Worm (Caenorhabditis elegans) whole organism, L3 larva: ENCODE results near the gene wago-10.

Source experiments
- R02D3.7 ChIP-seq: fragments of 150-350 bp; optimal IDR thresholded peaks from 2 replicates; lab custom pipeline; 2014; ENCODE audit warnings: missing biosample characterization, missing genetic modification characterization
- ZK546.5 ChIP-seq: sonication (generic microtip); optimal IDR thresholded peaks from 2 replicates; lab custom pipeline; 2017; ENCODE audit warnings: missing biosample characterization, missing genetic modification characterization
- aly-2 ChIP-seq: fragments of 150-350 bp; optimal IDR thresholded peaks from 2 replicates; lab custom pipeline; 2014; ENCODE audit warnings: missing biosample characterization, missing genetic modification characterization
- ama-1 ChIP-seq: fragments of 150-350 bp; optimal IDR thresholded peaks from 2 replicates; lab custom pipeline; 2018
- ceh-28 ChIP-seq: fragments of 150-350 bp; optimal IDR thresholded peaks from 2 replicates; lab custom pipeline; 2014; ENCODE audit warnings: missing biosample characterization, missing genetic modification reagents, missing genetic modification characterization
- daf-12 ChIP-seq: fragments of 150-350 bp; optimal IDR thresholded peaks from 2 replicates; lab custom pipeline; 2014; ENCODE audit warnings: missing biosample characterization, missing genetic modification reagents, missing genetic modification characterization
- egl-27 ChIP-seq: sonication (generic microtip); optimal IDR thresholded peaks from 4 replicates; lab custom pipeline; 2017; ENCODE audit warnings: missing biosample characterization, missing genetic modification reagents, missing genetic modification characterization
- elt-1 ChIP-seq: fragments of 150-350 bp; optimal IDR thresholded peaks from 2 replicates; lab custom pipeline; 2014; ENCODE audit warnings: missing biosample characterization, missing genetic modification characterization
- elt-3 ChIP-seq, 3 experiments: fragments of 150-350 bp in 1 of 3; sonication (generic microtip) in 2 of 3; optimal IDR thresholded peaks; 2 replicates in 2 of 3; 4 replicates in 1 of 3; lab custom pipeline; 2014 to 2017; ENCODE audit warnings: missing biosample characterization in 3 of 3, missing genetic modification characterization in 3 of 3
- eor-1 ChIP-seq, 2 experiments: fragments of 150-350 bp; optimal IDR thresholded peaks; 2 replicates each; lab custom pipeline; 2014 to 2018; ENCODE audit warnings: missing biosample characterization in 2 of 2, missing genetic modification characterization in 2 of 2
- fkh-10 ChIP-seq: sonication (generic microtip); optimal IDR thresholded peaks from 2 replicates; lab custom pipeline; 2017; ENCODE audit warnings: missing biosample characterization, missing genetic modification reagents, missing genetic modification characterization
- fkh-2 ChIP-seq: fragments of 150-350 bp; optimal IDR thresholded peaks from 2 replicates; lab custom pipeline; 2014; ENCODE audit warnings: missing biosample characterization, missing genetic modification reagents, missing genetic modification characterization
- hmg-11 ChIP-seq: sonication (generic microtip); optimal IDR thresholded peaks from 2 replicates; lab custom pipeline; 2016; ENCODE audit warnings: missing genetic modification characterization, missing compliant biosample characterization
- jun-1 ChIP-seq: fragments of 150-350 bp; optimal IDR thresholded peaks from 2 replicates; lab custom pipeline; 2014; ENCODE audit warnings: missing biosample characterization, missing genetic modification reagents, missing genetic modification characterization
- lin-15B ChIP-seq: fragments of 150-350 bp; optimal IDR thresholded peaks from 2 replicates; lab custom pipeline; 2014; ENCODE audit warnings: missing biosample characterization, missing genetic modification characterization
- lin-39 ChIP-seq: fragments of 150-350 bp; optimal IDR thresholded peaks from 2 replicates; lab custom pipeline; 2018; ENCODE audit warnings: missing biosample characterization, missing genetic modification reagents, missing genetic modification characterization
- mdl-1 ChIP-seq: fragments of 150-350 bp; optimal IDR thresholded peaks from 2 replicates; lab custom pipeline; 2014; ENCODE audit warnings: missing biosample characterization, missing genetic modification characterization
- mml-1 ChIP-seq: fragments of 150-350 bp; sonication (generic microtip); optimal IDR thresholded peaks from 3 replicates; lab custom pipeline; 2014; ENCODE audit warnings: missing biosample characterization, missing genetic modification characterization
- nfya-1 ChIP-seq: sonication (generic microtip); optimal IDR thresholded peaks from 2 replicates; lab custom pipeline; 2017; ENCODE audit warnings: missing genetic modification characterization, mild to moderate bottlenecking, missing compliant biosample characterization, antibody characterized with exemption, moderate library complexity; ENCODE audit not compliant: insufficient read depth
- nhr-11 ChIP-seq: fragments of 150-350 bp; optimal IDR thresholded peaks from 2 replicates; lab custom pipeline; 2014; ENCODE audit warnings: missing biosample characterization, missing genetic modification characterization
- nhr-12 ChIP-seq: fragments of 150-350 bp; optimal IDR thresholded peaks from 2 replicates; lab custom pipeline; 2014; ENCODE audit warnings: missing biosample characterization, missing genetic modification characterization
- nhr-23 ChIP-seq: fragments of 150-350 bp; optimal IDR thresholded peaks from 2 replicates; lab custom pipeline; 2014; ENCODE audit warnings: missing biosample characterization, missing genetic modification reagents, missing genetic modification characterization
- nhr-237 ChIP-seq: fragments of 150-350 bp; optimal IDR thresholded peaks from 2 replicates; lab custom pipeline; 2014; ENCODE audit warnings: missing biosample characterization, missing genetic modification characterization
- nhr-25 ChIP-seq: sonication (generic microtip); optimal IDR thresholded peaks from 2 replicates; lab custom pipeline; 2017; ENCODE audit warnings: missing biosample characterization, missing genetic modification characterization
- nhr-28 ChIP-seq: fragments of 150-350 bp; optimal IDR thresholded peaks from 2 replicates; lab custom pipeline; 2014; ENCODE audit warnings: missing biosample characterization, missing genetic modification characterization
- nhr-43 ChIP-seq: sonication (generic microtip); optimal IDR thresholded peaks from 2 replicates; lab custom pipeline; 2016; ENCODE audit warnings: mild to moderate bottlenecking, missing genetic modification characterization, missing compliant biosample characterization; ENCODE audit not compliant: poor library complexity, severe bottlenecking
- nhr-67 ChIP-seq: fragments of 150-350 bp; optimal IDR thresholded peaks from 2 replicates; lab custom pipeline; 2014; ENCODE audit warnings: missing biosample characterization, missing genetic modification characterization
- nhr-76 ChIP-seq: fragments of 150-350 bp; sonication (generic microtip); optimal IDR thresholded peaks from 5 replicates; lab custom pipeline; 2014; ENCODE audit warnings: missing biosample characterization, missing genetic modification characterization
- nhr-77 ChIP-seq: fragments of 150-350 bp; optimal IDR thresholded peaks from 2 replicates; lab custom pipeline; 2014; ENCODE audit warnings: missing biosample characterization, missing genetic modification characterization
- pha-4 ChIP-seq: fragments of 150-350 bp; optimal IDR thresholded peaks from 2 replicates; lab custom pipeline; 2014; ENCODE audit warnings: missing biosample characterization, missing genetic modification reagents, missing genetic modification characterization
- pqm-1 ChIP-seq: fragments of 150-350 bp; optimal IDR thresholded peaks from 2 replicates; lab custom pipeline; 2017; ENCODE audit warnings: missing biosample characterization, missing genetic modification characterization, inconsistent platforms
- skn-1 ChIP-seq: fragments of 150-350 bp; optimal IDR thresholded peaks from 2 replicates; lab custom pipeline; 2014; ENCODE audit warnings: missing biosample characterization, missing genetic modification characterization
- snpc-4 ChIP-seq: fragments of 150-350 bp; optimal IDR thresholded peaks from 2 replicates; lab custom pipeline; 2014; ENCODE audit warnings: missing biosample characterization, missing genetic modification characterization
- unc-39 ChIP-seq: sonication (generic microtip); optimal IDR thresholded peaks from 4 replicates; lab custom pipeline; 2017; ENCODE audit warnings: missing biosample characterization, missing genetic modification characterization
- zag-1 ChIP-seq: fragments of 150-350 bp; optimal IDR thresholded peaks from 2 replicates; lab custom pipeline; 2014; ENCODE audit warnings: missing biosample characterization, missing genetic modification characterization
- ztf-4 ChIP-seq: fragments of 150-350 bp; optimal IDR thresholded peaks from 2 replicates; lab custom pipeline; 2014; ENCODE audit warnings: missing biosample characterization, missing genetic modification characterization

wago-10 gene

DNA sequence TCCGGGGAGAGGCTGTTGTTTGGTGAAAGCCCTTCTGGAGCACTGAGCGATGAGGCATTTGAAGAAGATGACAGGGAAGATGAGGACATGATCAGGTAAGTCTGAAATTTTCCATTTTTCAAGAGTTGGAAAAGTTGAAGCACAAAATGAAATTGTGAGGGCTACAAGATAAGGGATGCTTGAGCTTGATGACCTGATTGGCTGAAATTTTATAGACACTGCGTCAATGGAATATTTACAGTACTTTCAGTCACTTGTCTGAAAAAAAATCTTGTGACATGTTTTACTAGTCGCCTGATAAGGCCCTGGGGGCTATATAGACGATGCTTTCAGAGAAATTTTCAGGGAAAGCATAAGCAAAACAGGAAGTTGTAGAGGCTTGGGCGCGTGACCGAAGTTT is 6.9 kb upstream of the wago-10 start, which contains the start of gene dmd-8:
Gene dmd-8, minus strand, starts transcription at position 101 of the 400 bp plus-strand sequence.
- no peak for TF ChIP-seq jun-1 (tag; lab: Kevin White, UChicago)
- TF ChIP-seq daf-12 (tag; lab: Kevin White, UChicago) = no peak
- TF ChIP-seq mml-1 (tag; lab: Kevin White, UChicago) = no peak
- no peak for TF ChIP-seq aly-2 (tag; lab: Kevin White, UChicago)
- no peak for TF ChIP-seq nhr-43 (tag; lab: Kevin White, UChicago)
- TF ChIP-seq hmg-11 (tag; lab: Kevin White, UChicago) = no peak
- no peak for TF ChIP-seq ama-1 (lab: Kevin White, UChicago)
- TF ChIP-seq ztf-4 (tag; lab: Kevin White, UChicago) = no peak
- no peak for TF ChIP-seq nhr-12
- no peak for TF ChIP-seq elt-3 (tag; optimal IDR thresholded peaks at IDR 0.05; lab: Kevin White, UChicago)
- no peak for TF ChIP-seq R02D3.7 (tag; lab: Kevin White, UChicago)
- no peak for TF ChIP-seq nhr-25 (tag; lab: Kevin White, UChicago)
- TF ChIP-seq pqm-1 (tag; lab: Kevin White, UChicago) = no peak
- TF ChIP-seq nhr-23 (tag; lab: Kevin White, UChicago) = no peak

DNA sequence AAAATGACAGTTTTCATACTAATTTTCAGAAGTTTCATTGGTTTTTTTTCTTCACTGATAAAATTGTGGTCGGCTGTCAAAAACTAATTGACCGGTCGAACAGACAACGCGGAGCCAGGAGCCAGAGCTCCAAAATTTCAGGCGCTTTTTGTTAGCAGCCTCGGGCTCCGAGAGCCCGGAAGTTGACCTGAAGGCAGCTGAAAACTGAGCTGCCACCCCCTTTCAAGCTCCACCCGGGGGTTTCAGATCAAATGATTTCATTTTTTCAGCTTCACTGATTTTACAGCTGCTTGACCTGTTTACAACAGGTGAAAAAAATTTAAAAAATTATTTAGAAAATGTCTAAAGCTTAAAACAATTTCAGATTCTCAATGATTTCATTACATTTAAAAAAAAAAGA is 882 bp upstream of the wago-10 start:
- TF ChIP-seq unc-39 (no peak), ZK546.5 (tag; lab: Kevin White, UChicago) (no peak), lin-39 (tag; lab: Kevin White, UChicago) (no peak), nhr-76 (tag; lab: Kevin White, UChicago) (no peak), R02D3.7 (tag; lab: Kevin White, UChicago) (no peak), zag-1 (tag; lab: Kevin White, UChicago) (no peak), egl-27 (tag; lab: Kevin White, UChicago) (no peak), ztf-4 (tag; lab: Kevin White, UChicago) (no peak), nhr-67 (tag; lab: Kevin White, UChicago) (no peak), mdl-1 (no peak), nhr-28 (tag; lab: Kevin White, UChicago) (no peak), pqm-1 (tag; lab: Kevin White, UChicago) (no peak), nhr-43 (tag; lab: Kevin White, UChicago) (no peak), nhr-77 (no peak), skn-1 (tag; lab: Kevin White, UChicago) (no peak), elt-3 (tag; optimal IDR thresholded peaks at IDR 0.05; lab: Kevin White, UChicago) (no peak), daf-12 (tag; lab: Kevin White, UChicago) (no peak), fkh-10 (no peak), nhr-25 (tag; lab: Kevin White, UChicago) (no peak), nfya-1 (no peak)

DNA sequence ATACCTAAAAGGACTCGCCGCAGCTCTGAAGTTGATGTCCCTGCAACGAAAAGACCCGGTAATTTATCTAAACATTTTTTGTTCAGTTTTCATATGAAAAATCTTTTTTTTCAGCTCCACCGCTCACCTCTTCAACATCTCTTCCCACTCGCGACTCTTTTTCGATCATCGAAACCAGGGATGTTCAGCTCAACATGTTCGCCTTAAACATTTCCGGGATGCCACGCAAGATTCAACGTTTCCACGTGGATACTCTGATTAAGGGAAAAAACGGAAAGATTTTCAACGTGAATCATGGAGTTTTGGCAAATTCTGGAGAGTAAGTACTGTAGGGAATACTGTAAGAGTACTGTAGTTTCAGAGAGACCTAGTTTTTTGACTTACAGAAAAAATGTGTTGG is 318 bp downstream of the wago-10 start:
- TF ChIP-seq nhr-67 (tag; lab: Kevin White, UChicago) (no peak), egl-27 (tag; lab: Kevin White, UChicago) (no peak), fkh-10 (no peak), daf-12 (tag; lab: Kevin White, UChicago) (no peak), nhr-11 (tag; lab: Kevin White, UChicago) (no peak), elt-1 (no peak), pqm-1 (tag; lab: Kevin White, UChicago) (no peak), nhr-237 (no peak), nfya-1 (no peak), R02D3.7 (tag; lab: Kevin White, UChicago) (no peak), skn-1 (tag; lab: Kevin White, UChicago) (no peak), fkh-2 (tag; lab: Kevin White, UChicago) (no peak), eor-1 (tag; optimal IDR thresholded peaks at IDR 0.05; lab: Kevin White, UChicago) (no peak), unc-39 (no peak)

DNA sequence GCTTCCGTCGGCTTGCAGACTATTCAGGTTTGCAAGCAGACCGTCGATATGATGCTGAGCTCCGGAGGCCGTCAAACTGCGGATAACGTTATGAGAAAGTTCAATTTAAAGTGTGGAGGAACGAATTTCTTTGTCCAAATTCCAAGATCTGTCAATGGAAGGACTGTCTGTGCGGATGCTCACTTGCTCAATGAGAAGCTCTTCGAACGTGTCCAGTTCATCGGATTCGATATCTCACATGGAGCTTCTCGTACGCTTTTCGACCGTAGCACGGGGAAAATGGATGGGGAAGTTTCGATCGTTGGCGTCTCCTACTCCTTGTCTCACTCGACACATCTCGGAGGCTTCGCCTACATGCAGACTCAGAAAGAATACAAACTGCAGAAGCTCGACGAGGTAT is 2.8 kb downstream of the wago-10 start:
- TF ChIP-seq ceh-28 (tag; lab: Kevin White, UChicago) (no peak), snpc-4 (tag; lab: Kevin White, UChicago) (no peak), aly-2 (tag; lab: Kevin White, UChicago) (no peak), hmg-11 (tag; lab: Kevin White, UChicago) (no peak), pha-4 (tag; lab: Kevin White, UChicago) (no peak), nhr-11 (tag; lab: Kevin White, UChicago) (no peak), nhr-237 (no peak), mdl-1 (no peak), nhr-23 (tag; lab: Kevin White, UChicago) (no peak), lin-15B (tag; lab: Kevin White, UChicago) (no peak), elt-3 (tag; optimal IDR thresholded peaks at IDR 0.05; lab: Kevin White, UChicago) (no peak), ama-1 (lab: Kevin White, UChicago) (no peak)
